Fruit fly (Drosophila melanogaster) whole organism, prepupa: ENCODE data around the gene CG2157.
A peak's percentile ranks its signal among the peaks of the same experiment; 100 is the strongest.

Experiments used
- CG11294 ChIP-seq: fragments of 200-800 bp; sonication (Bioruptor generic); IDR thresholded peaks from 2 replicates; pipeline ENCODE4 v1.3.6; 2022; ENCODE audit warnings: missing biosample characterization, missing genetic modification characterization
- CG11762 ChIP-seq: fragments of 200-800 bp; sonication (Bioruptor generic); optimal IDR thresholded peaks from 3 replicates; lab custom pipeline; 2016; ENCODE audit warnings: missing biosample characterization, missing genetic modification characterization; ENCODE audit not compliant: insufficient read depth
- CG11902 ChIP-seq: fragments of 200-800 bp; sonication (Bioruptor generic); optimal IDR thresholded peaks from 3 replicates; lab custom pipeline; 2016; ENCODE audit warnings: missing biosample characterization, missing genetic modification characterization
- CG15336 ChIP-seq: fragments of 200-800 bp; sonication (Bioruptor generic); IDR thresholded peaks from 2 replicates; pipeline ENCODE4 v1.3.6; 2022; ENCODE audit warnings: missing biosample characterization, missing genetic modification characterization
- CG1621 ChIP-seq: fragments of 200-800 bp; sonication (Bioruptor generic); optimal IDR thresholded peaks from 3 replicates; lab custom pipeline; 2018; ENCODE audit warnings: missing biosample characterization, mild to moderate bottlenecking, missing genetic modification characterization
- CG16779 ChIP-seq: fragments of 200-800 bp; sonication (Bioruptor generic); optimal IDR thresholded peaks from 3 replicates; lab custom pipeline; 2017; ENCODE audit warnings: missing biosample characterization, mild to moderate bottlenecking, missing genetic modification characterization
- CG32006 ChIP-seq: fragments of 200-800 bp; sonication (Bioruptor generic); optimal IDR thresholded peaks from 3 replicates; lab custom pipeline; 2017; ENCODE audit warnings: missing biosample characterization, mild to moderate bottlenecking, missing genetic modification characterization
- CG34406 ChIP-seq: fragments of 200-800 bp; sonication (Bioruptor generic); optimal IDR thresholded peaks from 3 replicates; lab custom pipeline; 2016; ENCODE audit warnings: missing biosample characterization, missing genetic modification characterization
- CG6163 ChIP-seq: fragments of 200-800 bp; sonication (Bioruptor generic); IDR thresholded peaks from 3 replicates; pipeline ENCODE4 v1.3.6; 2022; ENCODE audit warnings: missing biosample characterization, missing genetic modification characterization
- CG6792 ChIP-seq: fragments of 200-800 bp; sonication (Bioruptor generic); optimal IDR thresholded peaks from 3 replicates; lab custom pipeline; 2016; ENCODE audit warnings: missing biosample characterization, missing genetic modification characterization
- CG6808 ChIP-seq: fragments of 200-800 bp; sonication (Bioruptor generic); optimal IDR thresholded peaks from 3 replicates; lab custom pipeline; 2017; ENCODE audit warnings: missing biosample characterization, missing genetic modification characterization, mild to moderate bottlenecking, moderate library complexity, missing genetic modification reagents
- CG8319 ChIP-seq: fragments of 200-800 bp; sonication (Bioruptor generic); optimal IDR thresholded peaks from 3 replicates; lab custom pipeline; 2016; ENCODE audit warnings: missing biosample characterization, missing genetic modification characterization
- CG9139 ChIP-seq: fragments of 200-800 bp; sonication (Bioruptor generic); optimal IDR thresholded peaks from 3 replicates; lab custom pipeline; 2017; ENCODE audit warnings: missing biosample characterization, mild to moderate bottlenecking, missing genetic modification characterization
- Eip78C ChIP-seq: fragments of 200-800 bp; sonication (Bioruptor generic); peaks from one replicate; lab custom pipeline; 2016; ENCODE audit warnings: missing biosample characterization, missing genetic modification characterization
- Eip93F ChIP-seq: fragments of 200-800 bp; sonication (Bioruptor generic); optimal IDR thresholded peaks from 2 replicates; lab custom pipeline; 2016; ENCODE audit warnings: missing biosample characterization, mild to moderate bottlenecking, missing genetic modification characterization
- Gug ChIP-seq: fragments of 200-800 bp; sonication (Bioruptor generic); IDR thresholded peaks from 2 replicates; pipeline ENCODE4 v1.3.6; 2022; ENCODE audit warnings: missing biosample characterization, missing genetic modification characterization
- Hr38 ChIP-seq: sonication (Bioruptor generic); optimal IDR thresholded peaks from 2 replicates; lab custom pipeline; 2016; ENCODE audit warnings: missing biosample characterization, missing genetic modification characterization
- Hr39 ChIP-seq: fragments of 200-800 bp; sonication (Bioruptor generic); optimal IDR thresholded peaks from 2 replicates; lab custom pipeline; 2016; ENCODE audit warnings: missing biosample characterization, missing genetic modification characterization
- Hr4 ChIP-seq: fragments of 200-800 bp; sonication (Bioruptor generic); optimal IDR thresholded peaks from 3 replicates; lab custom pipeline; 2016; ENCODE audit warnings: missing biosample characterization, missing genetic modification characterization
- Smox ChIP-seq: fragments of 200-800 bp; sonication (Bioruptor generic); optimal IDR thresholded peaks from 3 replicates; lab custom pipeline; 2016; ENCODE audit warnings: missing biosample characterization, missing genetic modification characterization
- Sox14 ChIP-seq: fragments of 200-800 bp; sonication (Bioruptor generic); optimal IDR thresholded peaks from 3 replicates; lab custom pipeline; 2016; ENCODE audit warnings: missing biosample characterization, missing genetic modification characterization
- Sox15 ChIP-seq: fragments of 200-800 bp; sonication (Bioruptor generic); optimal IDR thresholded peaks from 3 replicates; lab custom pipeline; 2016; ENCODE audit warnings: missing biosample characterization, missing genetic modification characterization
- acj6 ChIP-seq: fragments of 200-800 bp; sonication (Bioruptor generic); optimal IDR thresholded peaks from 3 replicates; lab custom pipeline; 2016; ENCODE audit warnings: missing biosample characterization, missing genetic modification characterization
- cyc ChIP-seq: fragments of 200-800 bp; sonication (Bioruptor generic); optimal IDR thresholded peaks from 3 replicates; lab custom pipeline; 2016; ENCODE audit warnings: missing biosample characterization, missing genetic modification characterization
- dac ChIP-seq: fragments of 200-800 bp; sonication (Bioruptor generic); optimal IDR thresholded peaks from 2 replicates; lab custom pipeline; 2017; ENCODE audit warnings: missing biosample characterization, mild to moderate bottlenecking, missing genetic modification characterization
- eg ChIP-seq: fragments of 200-800 bp; sonication (Bioruptor generic); IDR thresholded peaks from 3 replicates; pipeline ENCODE4 v1.3.6; 2022; ENCODE audit warnings: missing biosample characterization, missing genetic modification characterization
- fd59A ChIP-seq: fragments of 200-800 bp; sonication (Bioruptor generic); optimal IDR thresholded peaks from 2 replicates; lab custom pipeline; 2017; ENCODE audit warnings: missing biosample characterization, mild to moderate bottlenecking, missing genetic modification characterization, missing genetic modification reagents
- fkh ChIP-seq: fragments of 200-800 bp; sonication (Bioruptor generic); optimal IDR thresholded peaks from 3 replicates; lab custom pipeline; 2017; ENCODE audit warnings: missing biosample characterization, mild to moderate bottlenecking, missing genetic modification characterization, moderate library complexity
- lz ChIP-seq: fragments of 200-800 bp; sonication (Bioruptor generic); optimal IDR thresholded peaks from 3 replicates; lab custom pipeline; 2016; ENCODE audit warnings: missing biosample characterization, missing genetic modification characterization
- net ChIP-seq: fragments of 200-800 bp; sonication (Bioruptor generic); optimal IDR thresholded peaks from 3 replicates; lab custom pipeline; 2016; ENCODE audit warnings: missing biosample characterization, missing genetic modification characterization
- pdm3 ChIP-seq: fragments of 200-800 bp; sonication (Bioruptor generic); optimal IDR thresholded peaks from 3 replicates; lab custom pipeline; 2016; ENCODE audit warnings: missing biosample characterization, missing genetic modification characterization
- salr ChIP-seq, 2 experiments: fragments of 200-800 bp; sonication (Bioruptor generic); optimal IDR thresholded peaks; 3 replicates each; lab custom pipeline; 2016 to 2018; ENCODE audit warnings: missing biosample characterization in 2 of 2, missing genetic modification characterization in 2 of 2, mild to moderate bottlenecking in 1 of 2
- spab ChIP-seq: fragments of 200-800 bp; sonication (Bioruptor generic); optimal IDR thresholded peaks from 2 replicates; lab custom pipeline; 2017; ENCODE audit warnings: missing biosample characterization, mild to moderate bottlenecking, missing genetic modification characterization, missing genetic modification reagents
- ss ChIP-seq, 2 experiments: fragments of 200-800 bp; sonication (Bioruptor generic); optimal IDR thresholded peaks; 2 replicates in 1 of 2; 3 replicates in 1 of 2; lab custom pipeline; 2017 to 2018; ENCODE audit warnings: mild to moderate bottlenecking in 2 of 2, missing biosample characterization in 2 of 2, missing genetic modification characterization in 2 of 2, moderate library complexity in 1 of 2
- svp ChIP-seq: fragments of 200-800 bp; sonication (Bioruptor generic); peaks from one replicate; lab custom pipeline; 2016; ENCODE audit warnings: missing biosample characterization, missing genetic modification characterization

CG2157 gene

dm6 chrX:10857376-10857775 is 11.7 kb upstream of the CG2157 start, which contains the start of the genes sofe and CG2186 (continued):
- TF ChIP-seq CG15336 (GFP tag; lab: Robert Waterston, UW) = no peak
- TF ChIP-seq cyc = peak; percentile 52
- no peak for TF ChIP-seq CG6792 (GFP tag; lab: Kevin White, UChicago)
- no peak for TF ChIP-seq CG34406 (GFP tag; lab: Kevin White, UChicago)
- peak; percentile 47 for TF ChIP-seq Hr39 (GFP tag; lab: Kevin White, UChicago)
- TF ChIP-seq dac (GFP tag; lab: Kevin White, UChicago) = no peak
- no peak for TF ChIP-seq CG11762 (GFP tag; lab: Kevin White, UChicago)
- peak; percentile 34; the same call in 1 of the 2 replicates for TF ChIP-seq Gug (GFP tag; lab: Robert Waterston, UW)
- no peak for TF ChIP-seq CG1621 (tag; lab: Kevin White, UChicago)
- no peak for TF ChIP-seq ss (GFP tag; optimal IDR thresholded peaks at IDR 0.05; lab: Kevin White, UChicago)
- no peak for TF ChIP-seq CG8319 (GFP tag; lab: Kevin White, UChicago)
- peak; percentile 37; the same call in 1 of the 3 replicates for TF ChIP-seq eg (GFP tag; lab: Robert Waterston, UW)
- no peak for TF ChIP-seq CG9139
- no peak for TF ChIP-seq salr (GFP tag; optimal IDR thresholded peaks at IDR 0.05; lab: Kevin White, UChicago)
- TF ChIP-seq CG16779 (tag; lab: Kevin White, UChicago) = no peak
- no peak for TF ChIP-seq acj6 (GFP tag; lab: Kevin White, UChicago)
- peak; percentile 43 for TF ChIP-seq Smox (GFP tag; lab: Kevin White, UChicago)

- no peak for TF ChIP-seq fkh (GFP tag; lab: Kevin White, UChicago)
- no peak for TF ChIP-seq CG6163 (GFP tag; lab: Robert Waterston, UW)
- no peak for TF ChIP-seq spab (GFP tag; lab: Kevin White, UChicago)
- no peak for TF ChIP-seq Sox14 (GFP tag; lab: Kevin White, UChicago)
- no peak for TF ChIP-seq Hr39 (GFP tag; lab: Kevin White, UChicago)
Measured at dm6 chrX:10857853-10858252, 11.2 kb upstream of the CG2157 start.

dm6 chrX:10865580-10866331 is 3.3 kb upstream of the CG2157 start:
- no peak for TF ChIP-seq svp (GFP tag; lab: Kevin White, UChicago)
- TF ChIP-seq Sox15 (GFP tag; lab: Kevin White, UChicago) = no peak
- no peak for TF ChIP-seq Hr4 (GFP tag; lab: Kevin White, UChicago)
- TF ChIP-seq CG11294 (GFP tag; lab: Robert Waterston, UW) = no peak
- no peak for TF ChIP-seq net (GFP tag; lab: Kevin White, UChicago)
- TF ChIP-seq Eip93F (GFP tag; lab: Kevin White, UChicago) = no peak
- no peak for TF ChIP-seq CG34406 (GFP tag; lab: Kevin White, UChicago)
- no peak for TF ChIP-seq Eip78C (GFP tag; lab: Kevin White, UChicago)
- TF ChIP-seq lz (GFP tag; lab: Kevin White, UChicago) = no peak
- TF ChIP-seq CG32006 (GFP tag; lab: Kevin White, UChicago) = no peak
- TF ChIP-seq CG11902 (GFP tag; lab: Kevin White, UChicago) = no peak
- TF ChIP-seq CG9139 = no peak
- no peak for TF ChIP-seq pdm3 (GFP tag; lab: Kevin White, UChicago)
- no peak for TF ChIP-seq Hr38
- no peak for TF ChIP-seq CG6808 (GFP tag; lab: Kevin White, UChicago)
- no peak for TF ChIP-seq CG1621 (tag; lab: Kevin White, UChicago)
- TF ChIP-seq CG15336 (GFP tag; lab: Robert Waterston, UW) = no peak
- TF ChIP-seq fd59A (GFP tag; lab: Kevin White, UChicago) = no peak
- TF ChIP-seq ss (GFP tag; optimal IDR thresholded peaks at IDR 0.05; lab: Kevin White, UChicago) = no peak
